Fruit fly (Drosophila melanogaster): Measurements from ENCODE around the gene Taf10b.

Taf10b gene

dm6 chr2L:2748480-2749143 lies 19.0 kb downstream of the Taf10b start (continued):
- TF ChIP-seq CG13775 (GFP tag; optimal IDR thresholded peaks at IDR 0.05) (peak; percentile 87), lola (GFP tag; optimal IDR thresholded peaks at IDR 0.05) (peak in 1 of 3 experiments; percentile 80), hth (optimal IDR thresholded peaks at IDR 0.05) (no peak), Blimp-1 (GFP tag; optimal IDR thresholded peaks at IDR 0.05) (peak; percentile 77), CG18764 (GFP tag; optimal IDR thresholded peaks at IDR 0.05) (peak; percentile 79), CG17328 (GFP tag; IDR thresholded peaks at IDR 0.05) (peak; percentile 72), Meics (GFP tag; optimal IDR thresholded peaks at IDR 0.05) (peak; percentile 90), onecut (GFP tag; IDR thresholded peaks at IDR 0.05) (peak; percentile 76), Rx (GFP tag; IDR thresholded peaks at IDR 0.05) (peak; percentile 69), Hsf (GFP tag; optimal IDR thresholded peaks at IDR 0.05) (peak; percentile 81), CG17802 (tag; optimal IDR thresholded peaks at IDR 0.05) (peak; percentile 66), CG32772 (GFP tag; IDR thresholded peaks at IDR 0.05) (peak; percentile 84), CG9215 (GFP tag; IDR thresholded peaks at IDR 0.05) (peak; percentile 88), ATbp (GFP tag; optimal IDR thresholded peaks at IDR 0.05) (no peak), NC2α (GFP tag; optimal IDR thresholded peaks at IDR 0.05) (peak; percentile 19), CG1529 (GFP tag; optimal IDR thresholded peaks at IDR 0.05) (peak; percentile 55), sens (GFP tag) (peak; percentile 91), Ssrp (tag; optimal IDR thresholded peaks at IDR 0.05) (peak; percentile 86), Taf1 (GFP tag; IDR thresholded peaks at IDR 0.05) (peak; percentile 59), bcd (GFP tag; optimal IDR thresholded peaks at IDR 0.05) (peak; percentile 88), CG10543 (GFP tag; optimal IDR thresholded peaks at IDR 0.05) (peak; percentile 93), sob (GFP tag; IDR thresholded peaks at IDR 0.05) (peak; percentile 93), CG1024 (GFP tag; IDR thresholded peaks at IDR 0.05) (peak; percentile 68), E2f1 (GFP tag; IDR thresholded peaks at IDR 0.05) (peak; percentile 81), usp (GFP tag; optimal IDR thresholded peaks at IDR 0.05) (no peak), ap (GFP tag; IDR thresholded peaks at IDR 0.05) (peak; percentile 64; the same call in 1 of the 2 replicates), sug (tag; optimal IDR thresholded peaks at IDR 0.05) (peak; percentile 89), trh (GFP tag; optimal IDR thresholded peaks at IDR 0.05) (peak; percentile 68), CG17568 (GFP tag; optimal IDR thresholded peaks at IDR 0.05) (no peak), insv (GFP tag; optimal IDR thresholded peaks at IDR 0.05) (peak in 1 of 2 experiments; percentile 67), tna (GFP tag; IDR thresholded peaks at IDR 0.05; ENCODE audit: partially characterized antibody) (peak; percentile 8; the same call in 1 of the 2 replicates), knrl (GFP tag; IDR thresholded peaks at IDR 0.05; ENCODE audit: partially characterized antibody) (peak; percentile 39; the same call in 2 of the 3 replicates), zfh2 (GFP tag; optimal IDR thresholded peaks at IDR 0.05) (peak; percentile 92), CG33213 (GFP tag; optimal IDR thresholded peaks at IDR 0.05) (peak; percentile 85), ranshi (GFP tag; IDR thresholded peaks at IDR 0.05) (peak; percentile 83), CG12769 (tag; optimal IDR thresholded peaks at IDR 0.05) (no peak), H2.0 (GFP tag; IDR thresholded peaks at IDR 0.05) (peak; percentile 83), fd102C (GFP tag; optimal IDR thresholded peaks at IDR 0.05) (peak; percentile 27), al (GFP tag; IDR thresholded peaks at IDR 0.05) (peak; percentile 89), Camta (GFP tag; optimal IDR thresholded peaks at IDR 0.05) (peak; percentile 70), CG8765 (GFP tag; IDR thresholded peaks at IDR 0.05) (peak; percentile 76), Elba2 (GFP tag; optimal IDR thresholded peaks at IDR 0.05) (no peak), croc (GFP tag; conservative IDR thresholded peaks at IDR 0.05) (peak; percentile 68), Hand (GFP tag; optimal IDR thresholded peaks at IDR 0.05) (peak; percentile 67), dmrt11E (tag; optimal IDR thresholded peaks at IDR 0.05) (peak; percentile 79), fd96Cb (tag; optimal IDR thresholded peaks at IDR 0.05) (peak; percentile 72), gcm (GFP tag; optimal IDR thresholded peaks at IDR 0.05) (peak; percentile 88), CG17385 (GFP tag; optimal IDR thresholded peaks at IDR 0.05) (peak; percentile 80), CG10274 (GFP tag; optimal IDR thresholded peaks at IDR 0.05) (peak; percentile 65), CG8359 (GFP tag; optimal IDR thresholded peaks at IDR 0.05; ENCODE audit: borderline replicate concordance) (no peak)

Data from whole organism, embryonic.